Fruit fly (Drosophila melanogaster) whole organism: ENCODE results near the gene CG8952.

ENCODE experiments used
- CG8478 ChIP-seq: fragments of >200 bp; optimal IDR thresholded peaks from 2 replicates; lab custom pipeline; 2018; ENCODE audit warnings: inconsistent platforms
- EcR ChIP-seq, 2 experiments: fragments of >200 bp; optimal IDR thresholded peaks; 2 replicates each; lab custom pipeline; 2017; ENCODE audit warnings: missing biosample characterization in 2 of 2, missing genetic modification characterization in 2 of 2, missing genetic modification reagents in 2 of 2
- pan ChIP-seq: fragments of >200 bp; optimal IDR thresholded peaks from 2 replicates; lab custom pipeline; 2017

DNA sequence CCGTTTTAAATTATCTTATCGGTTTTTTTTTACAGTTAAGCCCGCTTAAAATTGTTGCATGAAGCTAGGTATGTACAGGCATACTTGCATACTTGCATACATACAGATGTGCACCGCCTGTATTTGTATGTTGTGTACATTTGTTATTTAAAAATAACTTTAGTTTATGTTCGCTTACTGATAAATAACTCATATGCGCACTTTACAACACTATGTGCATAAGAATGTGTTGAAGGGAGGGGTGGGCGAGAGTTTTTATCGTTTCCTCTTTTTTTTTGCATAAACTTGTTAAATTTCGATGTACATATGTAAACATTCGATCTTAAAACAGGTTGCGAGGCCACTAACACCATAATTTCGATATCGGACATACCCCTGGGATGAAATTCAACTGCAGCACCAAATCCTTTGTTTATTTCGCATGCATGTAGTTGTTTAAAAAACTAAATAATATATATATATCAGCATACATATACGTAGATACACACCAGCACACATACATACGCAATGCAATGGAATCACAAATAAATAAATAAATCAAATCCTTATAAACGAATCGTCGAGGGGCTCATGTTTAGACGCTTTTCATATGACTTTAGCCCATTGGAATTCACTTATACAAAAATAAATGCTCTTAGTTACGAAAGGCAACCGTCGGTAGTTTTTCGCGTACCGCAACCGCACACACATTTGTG is 6.3 kb downstream of the CG8952 start:
- no peak for TF ChIP-seq CG8478 (lab: Kevin White, UChicago)
- TF ChIP-seq EcR (GFP tag; optimal IDR thresholded peaks at IDR 0.05; lab: Kevin White, UChicago), result no peak
- TF ChIP-seq pan, result peak; percentile 32
